Fruit fly (Drosophila melanogaster) whole organism: ENCODE data around the gene BckdhA.

Source experiments
- CG8478 ChIP-seq: fragments of >200 bp; optimal IDR thresholded peaks from 2 replicates; lab custom pipeline; 2018; ENCODE audit warnings: inconsistent platforms
- Dll ChIP-seq: fragments of >200 bp; optimal IDR thresholded peaks from 2 replicates; lab custom pipeline; 2017
- EcR ChIP-seq, 2 experiments: fragments of >200 bp; optimal IDR thresholded peaks; 2 replicates each; lab custom pipeline; 2017; ENCODE audit warnings: missing biosample characterization in 2 of 2, missing genetic modification characterization in 2 of 2, missing genetic modification reagents in 2 of 2
- pan ChIP-seq: fragments of >200 bp; optimal IDR thresholded peaks from 2 replicates; lab custom pipeline; 2017
- psq ChIP-seq: fragments of >200 bp; optimal IDR thresholded peaks from 2 replicates; lab custom pipeline; 2017
- usp ChIP-seq: fragments of >200 bp; optimal IDR thresholded peaks from 2 replicates; lab custom pipeline; 2017; ENCODE audit warnings: missing biosample characterization, missing genetic modification characterization, mixed read lengths

The BckdhA gene

dm6 chr3R:9559413-9560014 lies 3.9 kb downstream of the BckdhA start, which contains the start of the genes AP-1mu and MBD-like:
Gene AP-1mu (minus strand): TSS chr3R:9559525.
Gene MBD-like (plus strand): TSS chr3R:9559760.
- TF ChIP-seq usp (GFP tag; lab: Kevin White, UChicago) (no peak), psq (lab: Kevin White, UChicago) (no peak), pan (lab: Kevin White, UChicago) (no peak), Dll (lab: Kevin White, UChicago) (no peak), CG8478 (lab: Kevin White, UChicago) (no peak), EcR (GFP tag; optimal IDR thresholded peaks at IDR 0.05; lab: Kevin White, UChicago) (no peak)

- TF ChIP-seq usp (GFP tag; lab: Kevin White, UChicago) (no peak), CG8478 (lab: Kevin White, UChicago) (no peak), psq (lab: Kevin White, UChicago) (no peak), pan (lab: Kevin White, UChicago) (no peak), EcR (GFP tag; optimal IDR thresholded peaks at IDR 0.05; lab: Kevin White, UChicago) (no peak), Dll (lab: Kevin White, UChicago) (no peak)
Measured at dm6 chr3R:9561121-9561520, 5.5 kb downstream of the BckdhA start.

- TF ChIP-seq psq (lab: Kevin White, UChicago): no peak
- no peak for TF ChIP-seq Dll (lab: Kevin White, UChicago)
- no peak for TF ChIP-seq CG8478 (lab: Kevin White, UChicago)
- no peak for TF ChIP-seq EcR (GFP tag; optimal IDR thresholded peaks at IDR 0.05; lab: Kevin White, UChicago)
- TF ChIP-seq usp (GFP tag; lab: Kevin White, UChicago): no peak
- no peak for TF ChIP-seq pan (lab: Kevin White, UChicago)
Measured at dm6 chr3R:9563240-9563992, 7.8 kb downstream of the BckdhA start, which contains the start of the genes CG9393 and Vps45. Gene CG9393 (minus strand): TSS chr3R:9563673. Gene Vps45 (plus strand): TSS chr3R:9563924.

- TF ChIP-seq pan (lab: Kevin White, UChicago) (no peak), CG8478 (lab: Kevin White, UChicago) (no peak)
Measured at dm6 chr3R:9565895-9566294, 10.3 kb downstream of the BckdhA start, which contains the start of gene CG16789. Gene CG16789 (plus strand): TSS chr3R:9566195.

dm6 chr3R:9570114-9570513 lies 14.5 kb downstream of the BckdhA start, which contains the start of gene CG16790:
Gene CG16790 (minus strand): TSS chr3R:9570214.
- TF ChIP-seq EcR (GFP tag; optimal IDR thresholded peaks at IDR 0.05; lab: Kevin White, UChicago): no peak
- TF ChIP-seq Dll (lab: Kevin White, UChicago): no peak
- no peak for TF ChIP-seq usp (GFP tag; lab: Kevin White, UChicago)

dm6 chr3R:9570657-9571056 lies 15.1 kb downstream of the BckdhA start:
- no peak for TF ChIP-seq psq (lab: Kevin White, UChicago)
- TF ChIP-seq Dll (lab: Kevin White, UChicago): no peak
- TF ChIP-seq CG8478 (lab: Kevin White, UChicago): no peak
- TF ChIP-seq usp (GFP tag; lab: Kevin White, UChicago): no peak
- no peak for TF ChIP-seq pan (lab: Kevin White, UChicago)
- no peak for TF ChIP-seq EcR (GFP tag; optimal IDR thresholded peaks at IDR 0.05; lab: Kevin White, UChicago)

- TF ChIP-seq EcR (GFP tag; optimal IDR thresholded peaks at IDR 0.05; lab: Kevin White, UChicago) (no peak), CG8478 (lab: Kevin White, UChicago) (no peak), pan (lab: Kevin White, UChicago) (no peak), psq (lab: Kevin White, UChicago) (no peak), Dll (lab: Kevin White, UChicago) (no peak), usp (GFP tag; lab: Kevin White, UChicago) (no peak)
Measured at dm6 chr3R:9571523-9571922, 15.9 kb downstream of the BckdhA start, which contains the start of gene CG9396. Gene CG9396 (minus strand): TSS chr3R:9571623.

- TF ChIP-seq psq (lab: Kevin White, UChicago) (no peak), pan (lab: Kevin White, UChicago) (no peak), EcR (GFP tag; optimal IDR thresholded peaks at IDR 0.05; lab: Kevin White, UChicago) (no peak), usp (GFP tag; lab: Kevin White, UChicago) (no peak), Dll (lab: Kevin White, UChicago) (no peak), CG8478 (lab: Kevin White, UChicago) (no peak)
Measured at dm6 chr3R:9572929-9573811, 17.6 kb downstream of the BckdhA start.

- TF ChIP-seq pan (lab: Kevin White, UChicago) (no peak), psq (lab: Kevin White, UChicago) (no peak), Dll (lab: Kevin White, UChicago) (no peak), EcR (GFP tag; optimal IDR thresholded peaks at IDR 0.05; lab: Kevin White, UChicago) (no peak), CG8478 (lab: Kevin White, UChicago) (no peak), usp (GFP tag; lab: Kevin White, UChicago) (no peak)
Measured at dm6 chr3R:9573812-9574587, 18.4 kb downstream of the BckdhA start, which contains the start of gene CG9399. Gene CG9399 (minus strand): TSS chr3R:9574211.
